Fruit fly (Drosophila melanogaster) Kc167 (cell line): ENCODE results near the gene Dsp1.

Experiments used
- Myc ChIP-seq: fragments of >200 bp; optimal IDR thresholded peaks from 2 replicates; lab custom pipeline; 2017; ENCODE audit warnings: missing external identifiers
- h ChIP-seq: fragments of >200 bp; optimal IDR thresholded peaks from 3 replicates; lab custom pipeline; 2018; ENCODE audit warnings: missing external identifiers
- insv ChIP-seq: fragments of >200 bp; optimal IDR thresholded peaks from 3 replicates; lab custom pipeline; 2018; ENCODE audit warnings: missing external identifiers
- psq ChIP-seq: fragments of >200 bp; optimal IDR thresholded peaks from 2 replicates; lab custom pipeline; 2017; ENCODE audit warnings: missing external identifiers
- ttk ChIP-seq: sonication (Bioruptor generic); optimal IDR thresholded peaks from 2 replicates; lab custom pipeline; 2017; ENCODE audit warnings: missing external identifiers

dm6 chrX:16296423-16297292 lies 36.8 kb upstream of the Dsp1 start, which contains the start of gene CG3632:
- TF ChIP-seq psq (lab: Kevin White, UChicago) (no peak), h (lab: Kevin White, UChicago) (no peak), Myc (lab: Kevin White, UChicago) (no peak), ttk (no peak), insv (lab: Kevin White, UChicago) (no peak)
